Worm (Caenorhabditis elegans) whole organism, L3 larva: ENCODE measurements around the gene clec-136.

Experiments
- elt-1 ChIP-seq: fragments of 150-350 bp; optimal IDR thresholded peaks from 2 replicates; lab custom pipeline; 2014; ENCODE audit warnings: missing biosample characterization, missing genetic modification characterization
- nhr-237 ChIP-seq: fragments of 150-350 bp; optimal IDR thresholded peaks from 2 replicates; lab custom pipeline; 2014; ENCODE audit warnings: missing biosample characterization, missing genetic modification characterization
- nhr-25 ChIP-seq: sonication (generic microtip); optimal IDR thresholded peaks from 2 replicates; lab custom pipeline; 2017; ENCODE audit warnings: missing biosample characterization, missing genetic modification characterization
- nhr-67 ChIP-seq: fragments of 150-350 bp; optimal IDR thresholded peaks from 2 replicates; lab custom pipeline; 2014; ENCODE audit warnings: missing biosample characterization, missing genetic modification characterization
- skn-1 ChIP-seq: fragments of 150-350 bp; optimal IDR thresholded peaks from 2 replicates; lab custom pipeline; 2014; ENCODE audit warnings: missing biosample characterization, missing genetic modification characterization
- unc-62 ChIP-seq: fragments of 150-350 bp; sonication (generic microtip); optimal IDR thresholded peaks from 4 replicates; lab custom pipeline; 2014; ENCODE audit warnings: missing biosample characterization, missing genetic modification reagents, missing genetic modification characterization

ce11 chrII:4655834-4656233 lies 39.5 kb upstream of the clec-136 start, which contains the start of gene fut-6:
- TF ChIP-seq unc-62 (no peak), elt-1 (tag; lab: Kevin White, UChicago) (no peak), nhr-25 (no peak), nhr-67 (tag; lab: Kevin White, UChicago) (no peak), skn-1 (tag; lab: Kevin White, UChicago) (no peak), nhr-237 (tag; lab: Kevin White, UChicago) (no peak)
